Fruit fly (Drosophila melanogaster) whole organism, embryonic: ENCODE data around the gene Cyt-c-d.

ENCODE experiments used
- CG10321 ChIP-seq: fragments of 200-800 bp; sonication (Bioruptor generic); IDR thresholded peaks from 2 replicates; pipeline ENCODE4 v1.3.6; 2022; ENCODE audit warnings: missing biosample characterization, missing genetic modification characterization
- CG16813 ChIP-seq: fragments of 200-800 bp; sonication (Bioruptor generic); IDR thresholded peaks from 3 replicates; pipeline ENCODE4 v1.3.6; 2022; ENCODE audit warnings: missing biosample characterization, missing genetic modification characterization; ENCODE audit not compliant: partially characterized antibody
- CG18011 ChIP-seq: fragments of 200-800 bp; sonication (Bioruptor generic); optimal IDR thresholded peaks from 2 replicates; lab custom pipeline; 2017; ENCODE audit warnings: missing biosample characterization, missing genetic modification characterization, mild to moderate bottlenecking, moderate library complexity, missing genotype
- CG2120 ChIP-seq: fragments of 200-800 bp; sonication (Bioruptor generic); optimal IDR thresholded peaks from 3 replicates; lab custom pipeline; 2016; ENCODE audit warnings: missing biosample characterization, missing genetic modification characterization
- CG2129 ChIP-seq: fragments of 200-800 bp; sonication (Bioruptor generic); IDR thresholded peaks from 2 replicates; pipeline ENCODE4 v1.3.6; 2022; ENCODE audit warnings: missing biosample characterization, missing genetic modification characterization; ENCODE audit not compliant: partially characterized antibody
- CG31441 ChIP-seq: fragments of 200-800 bp; sonication (Bioruptor generic); IDR thresholded peaks from 2 replicates; pipeline ENCODE4 v1.3.6; 2022; ENCODE audit warnings: missing biosample characterization, missing genetic modification characterization
- CG3847 ChIP-seq: fragments of 200-800 bp; sonication (Bioruptor generic); IDR thresholded peaks from 2 replicates; pipeline ENCODE4 v1.3.6; 2022; ENCODE audit warnings: missing biosample characterization, missing genetic modification characterization
- CG4282 ChIP-seq: fragments of 200-800 bp; sonication (Bioruptor generic); optimal IDR thresholded peaks from 2 replicates; lab custom pipeline; 2016; ENCODE audit warnings: missing biosample characterization, missing genetic modification characterization
- CG4854 ChIP-seq: fragments of 200-800 bp; sonication (Bioruptor generic); optimal IDR thresholded peaks from 2 replicates; lab custom pipeline; 2016; ENCODE audit warnings: missing biosample characterization, missing genetic modification characterization, inconsistent platforms
- CG5953 ChIP-seq: fragments of 200-800 bp; sonication (Bioruptor generic); IDR thresholded peaks from 2 replicates; pipeline ENCODE4 v1.3.6; 2022; ENCODE audit warnings: missing biosample characterization, missing genetic modification characterization
- CG6813 ChIP-seq: fragments of 200-800 bp; sonication (Bioruptor generic); optimal IDR thresholded peaks from 2 replicates; lab custom pipeline; 2017; ENCODE audit warnings: missing biosample characterization, missing genetic modification characterization, mild to moderate bottlenecking, moderate library complexity, missing genetic modification reagents
- CG9437 ChIP-seq: fragments of 200-800 bp; sonication (Bioruptor generic); optimal IDR thresholded peaks from 2 replicates; lab custom pipeline; 2018; ENCODE audit warnings: missing biosample characterization, mild to moderate bottlenecking, missing genetic modification characterization
- CG9876 ChIP-seq: fragments of 200-800 bp; sonication (Bioruptor generic); optimal IDR thresholded peaks from 2 replicates; lab custom pipeline; 2016; ENCODE audit warnings: missing biosample characterization, missing genetic modification characterization
- CoRest ChIP-seq: fragments of 200-800 bp; sonication (Bioruptor generic); optimal IDR thresholded peaks from 3 replicates; lab custom pipeline; 2018; ENCODE audit warnings: missing biosample characterization, mild to moderate bottlenecking, missing genetic modification characterization, moderate library complexity
- HLH54F ChIP-seq: fragments of 200-800 bp; sonication (Bioruptor generic); optimal IDR thresholded peaks from 3 replicates; lab custom pipeline; 2016; ENCODE audit warnings: missing biosample characterization, missing genetic modification characterization
- Hand ChIP-seq: fragments of 200-800 bp; sonication (Bioruptor generic); optimal IDR thresholded peaks from 2 replicates; lab custom pipeline; 2017; ENCODE audit warnings: mild to moderate bottlenecking, missing biosample characterization, missing genetic modification reagents, missing genetic modification characterization
- Hsf ChIP-seq: fragments of 200-800 bp; sonication (Bioruptor generic); optimal IDR thresholded peaks from 3 replicates; lab custom pipeline; 2016; ENCODE audit warnings: missing biosample characterization, missing genetic modification characterization
- Lhr ChIP-seq: fragments of 200-800 bp; sonication (Bioruptor generic); optimal IDR thresholded peaks from 3 replicates; lab custom pipeline; 2017; ENCODE audit warnings: mild to moderate bottlenecking, missing biosample characterization, missing genetic modification reagents, missing genetic modification characterization
- Med ChIP-seq: fragments of 200-800 bp; sonication (Bioruptor generic); peaks from one replicate; lab custom pipeline; 2016; ENCODE audit warnings: missing biosample characterization, missing genetic modification characterization, mild to moderate bottlenecking, inconsistent platforms, moderate library complexity
- NC2α ChIP-seq: fragments of 200-800 bp; sonication (Bioruptor generic); optimal IDR thresholded peaks from 2 replicates; lab custom pipeline; 2016; ENCODE audit warnings: missing biosample characterization, missing genetic modification characterization
- Rfx ChIP-seq: fragments of 200-800 bp; sonication (Bioruptor generic); IDR thresholded peaks from 2 replicates; pipeline ENCODE4 v1.3.6; 2022; ENCODE audit warnings: missing biosample characterization, missing genetic modification characterization
- Scr ChIP-seq: fragments of 200-800 bp; sonication (Bioruptor generic); IDR thresholded peaks from 2 replicates; pipeline ENCODE4 v1.3.6; 2022; ENCODE audit warnings: missing biosample characterization, missing genetic modification characterization; ENCODE audit not compliant: partially characterized antibody
- abd-A ChIP-seq: fragments of 200-800 bp; sonication (Bioruptor generic); optimal IDR thresholded peaks from 3 replicates; lab custom pipeline; 2019; ENCODE audit warnings: missing biosample characterization, mild to moderate bottlenecking, missing genetic modification characterization, moderate library complexity
- ato ChIP-seq: fragments of 200-800 bp; sonication (Bioruptor generic); IDR thresholded peaks from 2 replicates; pipeline ENCODE4 v1.3.6; 2022; ENCODE audit warnings: missing biosample characterization, missing genetic modification characterization; ENCODE audit not compliant: partially characterized antibody
- chm ChIP-seq: fragments of 200-800 bp; sonication (Bioruptor generic); IDR thresholded peaks from 2 replicates; pipeline ENCODE4 v1.3.6; 2022; ENCODE audit warnings: missing biosample characterization, missing genetic modification characterization
- dmrt99B ChIP-seq: fragments of 200-800 bp; sonication (Bioruptor generic); optimal IDR thresholded peaks from 2 replicates; lab custom pipeline; 2018; ENCODE audit warnings: missing biosample characterization, mild to moderate bottlenecking, missing genetic modification characterization, moderate library complexity
- eve ChIP-seq, 2 experiments: fragments of >200 bp; optimal IDR thresholded peaks; 2 replicates each; lab custom pipeline; 2017; ENCODE audit warnings: missing biosample characterization in 2 of 2, missing genetic modification characterization in 2 of 2
- gcm ChIP-seq: fragments of 200-800 bp; sonication (Bioruptor generic); optimal IDR thresholded peaks from 2 replicates; lab custom pipeline; 2019; ENCODE audit warnings: missing biosample characterization, mild to moderate bottlenecking, missing genetic modification characterization, moderate library complexity
- gcm2 ChIP-seq: fragments of 200-800 bp; sonication (Bioruptor generic); optimal IDR thresholded peaks from 2 replicates; lab custom pipeline; 2016; ENCODE audit warnings: missing biosample characterization, missing genetic modification characterization
- inv ChIP-seq: fragments of 200-800 bp; sonication (Bioruptor generic); IDR thresholded peaks from 2 replicates; pipeline ENCODE4 v1.3.6; 2022; ENCODE audit warnings: missing biosample characterization, missing genetic modification characterization; ENCODE audit not compliant: partially characterized antibody
- lmd ChIP-seq: fragments of 200-800 bp; sonication (Bioruptor generic); IDR thresholded peaks from 2 replicates; pipeline ENCODE4 v1.3.6; 2022; ENCODE audit warnings: missing biosample characterization, missing genetic modification characterization
- lola ChIP-seq, 3 experiments: fragments of >200 bp in 2 of 3; fragments of 200-800 bp in 1 of 3; sonication (Bioruptor generic) in 1 of 3; optimal IDR thresholded peaks; 2 replicates each; lab custom pipeline; 2017 to 2019; ENCODE audit warnings: missing biosample characterization in 3 of 3, missing genetic modification characterization in 3 of 3, mild to moderate bottlenecking in 1 of 3, moderate library complexity in 1 of 3
- odd ChIP-seq: fragments of 200-800 bp; sonication (Bioruptor generic); optimal IDR thresholded peaks from 2 replicates; lab custom pipeline; 2017; ENCODE audit warnings: missing biosample characterization, mild to moderate bottlenecking, missing genetic modification characterization
- pzg ChIP-seq: fragments of 200-800 bp; sonication (Bioruptor generic); optimal IDR thresholded peaks from 3 replicates; lab custom pipeline; 2018; ENCODE audit warnings: missing biosample characterization, mild to moderate bottlenecking, missing genetic modification characterization, moderate library complexity
- run ChIP-seq: fragments of 200-800 bp; sonication (Bioruptor generic); optimal IDR thresholded peaks from 3 replicates; lab custom pipeline; 2018; ENCODE audit warnings: missing biosample characterization, mild to moderate bottlenecking, missing genetic modification characterization
- salm ChIP-seq: fragments of 200-800 bp; sonication (Bioruptor generic); optimal IDR thresholded peaks from 2 replicates; lab custom pipeline; 2018; ENCODE audit warnings: missing biosample characterization, mild to moderate bottlenecking, missing genetic modification characterization
- sim ChIP-seq: fragments of 200-800 bp; sonication (Bioruptor generic); IDR thresholded peaks from 2 replicates; pipeline ENCODE4 v1.3.6; 2022; ENCODE audit warnings: missing biosample characterization, missing genetic modification characterization
- sisA ChIP-seq: fragments of 200-800 bp; sonication (Bioruptor generic); IDR thresholded peaks from 2 replicates; pipeline ENCODE4 v1.3.6; 2022; ENCODE audit warnings: missing biosample characterization, missing genetic modification characterization
- sqz ChIP-seq: fragments of 200-800 bp; sonication (Bioruptor generic); optimal IDR thresholded peaks from 3 replicates; lab custom pipeline; 2018; ENCODE audit warnings: missing biosample characterization, mild to moderate bottlenecking, missing genetic modification characterization
- sug ChIP-seq: fragments of 200-800 bp; optimal IDR thresholded peaks from 2 replicates; lab custom pipeline; 2019; ENCODE audit warnings: missing biosample characterization, mild to moderate bottlenecking, missing genetic modification characterization, moderate library complexity
- tgo ChIP-seq: fragments of 200-800 bp; sonication (Bioruptor generic); IDR thresholded peaks from 3 replicates; pipeline ENCODE4 v1.3.6; 2022; ENCODE audit warnings: missing biosample characterization, missing genetic modification characterization
- twi ChIP-seq: fragments of 200-800 bp; optimal IDR thresholded peaks from 2 replicates; lab custom pipeline; 2019; ENCODE audit warnings: missing biosample characterization, mild to moderate bottlenecking, missing genetic modification characterization, moderate library complexity
- unc-4 ChIP-seq: fragments of 200-800 bp; sonication (Bioruptor generic); IDR thresholded peaks from 2 replicates; pipeline ENCODE4 v1.3.6; 2022; ENCODE audit warnings: missing biosample characterization, missing genetic modification characterization; ENCODE audit not compliant: partially characterized antibody
- unpg ChIP-seq: fragments of 200-800 bp; sonication (Bioruptor generic); optimal IDR thresholded peaks from 3 replicates; lab custom pipeline; 2018; ENCODE audit warnings: missing biosample characterization, mild to moderate bottlenecking, missing genetic modification characterization, moderate library complexity
- vfl ChIP-seq: fragments of 200-800 bp; sonication (Bioruptor generic); optimal IDR thresholded peaks from 2 replicates; lab custom pipeline; 2016; ENCODE audit warnings: missing biosample characterization, missing genetic modification characterization
- wek ChIP-seq: fragments of 200-800 bp; sonication (Bioruptor generic); optimal IDR thresholded peaks from 3 replicates; lab custom pipeline; 2018; ENCODE audit warnings: missing biosample characterization, mild to moderate bottlenecking, missing genetic modification characterization, moderate library complexity
- zf30C ChIP-seq: fragments of 200-800 bp; sonication (Bioruptor generic); optimal IDR thresholded peaks from 3 replicates; lab custom pipeline; 2018; ENCODE audit warnings: missing biosample characterization, mild to moderate bottlenecking, missing genetic modification characterization

The Cyt-c-d gene

dm6 chr2L:16719643-16720515 is 4.2 kb downstream of the Cyt-c-d start, which contains the start of gene Cyt-c-p (continued):
- TF ChIP-seq Rfx (GFP tag; lab: Robert Waterston, UW) (peak; percentile 36; the same call in 1 of the 2 replicates), CG10321 (peak; percentile 11; the same call in 1 of the 2 replicates), Hsf (GFP tag; lab: Kevin White, UChicago) (peak; percentile 2), sqz (GFP tag; lab: Kevin White, UChicago) (no peak), salm (peak; percentile 6), Hand (GFP tag; lab: Kevin White, UChicago) (no peak), CG9876 (no peak), CG4282 (GFP tag; lab: Kevin White, UChicago) (no peak), wek (GFP tag; lab: Kevin White, UChicago) (peak; percentile 6), CoRest (peak; percentile 63), abd-A (tag; lab: Kevin White, UChicago) (peak; percentile 94), HLH54F (GFP tag; lab: Kevin White, UChicago) (peak; percentile 9), CG2129 (GFP tag; lab: Robert Waterston, UW) (0 out of 2 replicates have a peak, but pooled peaks have one; percentile 18), lola (GFP tag; optimal IDR thresholded peaks at IDR 0.05; lab: Kevin White, UChicago) (peak in 1 of 3 experiments; percentile 3), CG5953 (GFP tag; lab: Robert Waterston, UW) (no peak), CG31441 (GFP tag; lab: Robert Waterston, UW) (0 out of 2 replicates have a peak, but pooled peaks have one; percentile 12), Med (GFP tag; lab: Kevin White, UChicago) (peak; percentile 89), dmrt99B (no peak), vfl (GFP tag; lab: Kevin White, UChicago) (no peak), run (peak; percentile 35), chm (GFP tag; lab: Robert Waterston, UW) (peak; percentile 67; the same call in 1 of the 2 replicates), pzg (GFP tag; lab: Kevin White, UChicago) (peak; percentile 93), unc-4 (GFP tag; lab: Robert Waterston, UW) (peak; percentile 66), sisA (no peak), CG4854 (GFP tag; lab: Kevin White, UChicago) (peak; percentile 12), eve (GFP tag; optimal IDR thresholded peaks at IDR 0.05; lab: Kevin White, UChicago) (peak in 1 of 2 experiments; percentile 36), lmd (GFP tag; lab: Robert Waterston, UW) (no peak), NC2α (GFP tag; lab: Kevin White, UChicago) (no peak), tgo (GFP tag; lab: Robert Waterston, UW) (no peak), inv (GFP tag; lab: Robert Waterston, UW) (peak; percentile 46; the same call in 1 of the 2 replicates), odd (no peak), CG2120 (no peak), CG3847 (GFP tag; lab: Robert Waterston, UW) (peak; percentile 61), zf30C (no peak), gcm (GFP tag; lab: Kevin White, UChicago) (peak; percentile 40), Lhr (peak; percentile 93), twi (tag; lab: Kevin White, UChicago) (no peak), sim (GFP tag; lab: Robert Waterston, UW) (no peak), gcm2 (peak; percentile 6), CG6813 (GFP tag; lab: Kevin White, UChicago) (no peak), CG9437 (GFP tag; lab: Kevin White, UChicago) (peak; percentile 48), sug (peak; percentile 63), CG16813 (GFP tag; lab: Robert Waterston, UW) (peak; percentile 56; the same call in 1 of the 3 replicates), unpg (GFP tag; lab: Kevin White, UChicago) (peak; percentile 16), CG18011 (GFP tag; lab: Kevin White, UChicago) (peak; percentile 99), ato (GFP tag; lab: Robert Waterston, UW) (no peak), Scr (GFP tag; lab: Robert Waterston, UW) (peak; percentile 68)
